Worm (Caenorhabditis elegans) whole organism, midembryonic: ENCODE results near the gene srbc-50.
"Not testable (repeated sequence)": the region's sequence is repeated elsewhere in the genome, so short reads cannot be mapped to it uniquely, and the experiment has no call there.

Source experiments
- T22C8.4 ChIP-seq: fragments of 200-800 bp; sonication (Bioruptor generic); IDR thresholded peaks from 2 replicates; pipeline ENCODE4 v1.3.6; 2022; ENCODE audit warnings: missing genetic modification characterization, missing compliant biosample characterization
- cog-1 ChIP-seq: sonication (generic microtip); optimal IDR thresholded peaks from 2 replicates; lab custom pipeline; 2016; ENCODE audit warnings: missing genetic modification characterization, missing compliant biosample characterization
- flt-1 ChIP-seq: fragments of 200-800 bp; sonication (Bioruptor generic); IDR thresholded peaks from 2 replicates; pipeline ENCODE4 v1.3.6; 2022; ENCODE audit warnings: missing genetic modification characterization, missing compliant biosample characterization
- klf-2 ChIP-seq: fragments of 200-800 bp; sonication (Bioruptor generic); conservative IDR thresholded peaks from 2 replicates; pipeline ENCODE4 v1.3.6; 2022; ENCODE audit warnings: missing genetic modification reagents, missing genetic modification characterization, missing compliant biosample characterization
- med-1 ChIP-seq: sonication (generic microtip); optimal IDR thresholded peaks from 2 replicates; lab custom pipeline; 2017; ENCODE audit warnings: missing genetic modification characterization, mild to moderate bottlenecking, missing compliant biosample characterization, antibody characterized with exemption, missing genetic modification reagents; ENCODE audit not compliant: insufficient read depth
- ref-1 ChIP-seq: fragments of 200-800 bp; sonication (Bioruptor generic); conservative IDR thresholded peaks from 2 replicates; pipeline ENCODE4 v1.3.6; 2022; ENCODE audit warnings: missing genetic modification reagents, missing genetic modification characterization, missing compliant biosample characterization
- tab-1 ChIP-seq: fragments of 200-800 bp; sonication (Bioruptor generic); IDR thresholded peaks from 2 replicates; pipeline ENCODE4 v1.3.6; 2022; ENCODE audit warnings: missing genetic modification characterization, missing compliant biosample characterization
- ztf-23 ChIP-seq: fragments of 200-800 bp; sonication (Bioruptor generic); IDR thresholded peaks from 2 replicates; pipeline ENCODE4 v1.3.6; 2022; ENCODE audit warnings: missing genetic modification reagents, missing genetic modification characterization, missing compliant biosample characterization
- ztf-29 ChIP-seq: fragments of 200-800 bp; sonication (Bioruptor generic); IDR thresholded peaks from 2 replicates; pipeline ENCODE4 v1.3.6; 2022; ENCODE audit warnings: missing genetic modification reagents, missing genetic modification characterization, missing compliant biosample characterization

srbc-50 gene

DNA sequence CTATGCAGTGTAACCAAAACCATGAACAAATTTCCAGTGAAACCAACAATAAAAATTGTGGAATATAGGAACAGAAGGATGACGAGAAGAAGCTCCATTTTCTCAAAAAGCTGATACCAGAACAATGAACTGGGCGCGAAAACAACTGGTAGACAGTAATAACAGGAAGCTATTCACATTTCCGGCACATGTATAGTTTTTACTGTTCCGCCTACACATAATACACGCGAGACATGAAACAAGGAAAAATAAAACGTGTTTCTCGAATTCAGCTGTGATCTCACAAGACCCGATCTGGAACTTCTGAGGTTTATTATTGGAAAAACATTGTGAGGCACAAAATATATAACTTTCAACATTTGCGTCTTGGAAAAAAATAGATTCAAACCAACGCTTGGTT is 15.2 kb downstream of the srbc-50 start, which contains the start of gene srsx-36:
Gene srsx-36 (minus strand): TSS at position 101 of the 400 bp plus-strand sequence.
- TF ChIP-seq ztf-29 (GFP tag; lab: Robert Waterston, UW) (no peak), cog-1 (tag; lab: Kevin White, UChicago) (no peak), ztf-23 (GFP tag; lab: Robert Waterston, UW) (no peak), med-1 (GFP tag; lab: Kevin White, UChicago) (no peak), flt-1 (GFP tag; lab: Robert Waterston, UW) (no peak), klf-2 (GFP tag; lab: Robert Waterston, UW) (no peak)

DNA sequence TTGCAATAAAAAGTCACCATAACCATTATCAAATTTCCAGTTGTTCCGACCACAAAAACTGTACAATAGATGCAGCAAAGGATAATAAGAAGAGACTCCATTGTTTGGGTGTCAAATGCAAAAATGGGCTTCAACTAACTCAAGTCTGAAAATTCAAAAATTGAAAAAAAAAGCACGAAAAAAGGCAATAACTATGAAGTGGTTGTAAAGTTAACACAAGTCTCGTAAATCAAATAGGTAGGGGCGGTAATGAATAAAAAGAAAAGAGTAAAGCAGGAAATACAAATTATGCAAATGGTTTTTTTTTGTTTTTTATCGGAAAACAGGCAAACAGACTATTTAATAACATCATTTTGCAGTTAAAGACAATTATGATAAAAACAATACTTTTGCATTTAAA is 17.3 kb downstream of the srbc-50 start, which contains the start of gene srsx-38:
Gene srsx-38 (minus strand): TSS at position 101 of the 400 bp plus-strand sequence.
- not testable (repeated sequence) for TF ChIP-seq T22C8.4, ztf-23, klf-2 (GFP tag; lab: Robert Waterston, UW)

DNA sequence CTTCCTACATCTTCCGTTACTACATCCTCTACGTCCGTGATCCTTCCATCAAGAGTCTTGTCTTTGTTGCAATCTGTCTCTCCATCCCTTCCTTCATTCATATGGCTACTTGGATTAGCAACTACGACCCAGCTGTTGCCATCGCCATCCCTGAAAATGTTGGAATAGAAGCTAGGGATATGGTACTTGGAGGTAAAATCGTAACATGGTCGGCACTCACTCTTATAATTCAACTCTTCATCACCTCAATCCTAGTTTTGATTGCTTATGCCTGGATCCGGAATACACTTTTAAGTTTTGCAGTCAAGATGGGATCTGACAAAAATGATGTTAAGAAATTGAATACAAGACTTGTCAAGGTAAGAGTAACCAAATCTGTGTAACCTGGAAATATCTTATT is 21.0 kb downstream of the srbc-50 start, which contains the start of gene T26E4.18:
Gene T26E4.18 (minus strand): TSS at position 101 of the 400 bp plus-strand sequence.
- not testable (repeated sequence) for TF ChIP-seq ztf-29, T22C8.4, ztf-23 (GFP tag; lab: Robert Waterston, UW)

DNA sequence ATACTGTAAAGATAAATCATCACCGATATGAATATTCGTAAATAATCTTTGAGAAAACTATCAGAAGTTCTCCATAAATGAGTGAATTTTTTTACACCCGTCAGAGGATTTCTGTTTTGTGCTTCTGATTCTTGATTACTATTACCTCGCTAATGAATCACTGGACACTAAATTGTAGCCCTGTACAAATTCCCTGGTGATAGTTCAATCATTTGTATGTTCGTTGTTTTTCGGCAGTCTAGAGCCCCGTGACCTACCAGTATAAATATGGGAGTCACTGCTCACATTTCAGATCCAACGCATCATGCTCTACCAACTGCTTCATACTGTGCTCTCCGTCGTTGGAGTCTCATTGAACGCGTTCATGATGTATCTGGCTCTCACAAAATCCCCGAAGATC is 21.7 kb downstream of the srbc-50 start, which contains the start of gene srd-27:
Gene srd-27 (plus strand): TSS at position 301 of the 400 bp plus-strand sequence.
- TF ChIP-seq med-1 (GFP tag; lab: Kevin White, UChicago); T22C8.4 (GFP tag; lab: Robert Waterston, UW); ztf-29 (GFP tag; lab: Robert Waterston, UW): not testable (repeated sequence)

DNA sequence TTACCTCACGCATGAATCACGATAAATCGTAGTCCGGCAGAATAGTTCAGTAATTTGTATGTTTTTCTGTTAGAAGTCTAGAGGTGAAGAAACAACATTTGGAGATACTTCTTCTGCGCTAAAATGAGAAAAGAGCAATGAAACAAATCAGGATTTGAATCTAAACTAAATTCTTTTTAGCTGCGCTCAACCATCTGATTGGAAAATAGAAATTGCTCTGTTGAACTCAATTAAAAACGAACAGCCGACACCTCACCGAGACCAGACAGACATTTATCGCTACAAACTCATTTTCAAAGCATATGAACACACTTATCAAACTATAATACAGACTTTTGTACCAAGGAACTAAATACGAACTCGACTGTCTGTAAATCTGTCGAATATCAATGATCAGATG is 22.1 kb downstream of the srbc-50 start, which contains the start of gene T26E4.9:
Gene T26E4.9 (minus strand): TSS at position 101 of the 400 bp plus-strand sequence.
- TF ChIP-seq T22C8.4, ref-1, ztf-23 (GFP tag; lab: Robert Waterston, UW): not testable (repeated sequence)

DNA sequence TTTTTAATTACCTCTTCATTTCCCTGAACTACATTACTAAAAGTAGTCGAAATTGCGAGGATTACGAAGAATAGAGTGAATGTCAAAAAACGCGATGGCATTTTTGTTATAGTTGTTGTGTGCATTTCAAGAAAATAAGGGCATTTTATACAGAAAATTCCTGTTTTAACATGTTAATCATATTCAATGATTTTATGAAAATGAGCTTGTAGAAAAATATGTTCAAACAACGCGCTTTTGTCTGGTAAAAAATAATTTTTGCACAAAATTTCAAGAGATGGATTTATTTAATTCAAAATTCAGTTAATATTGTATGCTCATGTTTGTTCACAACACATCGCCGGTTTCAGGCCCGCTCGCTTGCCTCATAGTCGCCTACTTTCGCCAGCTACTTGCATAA is 26.7 kb downstream of the srbc-50 start, which contains the start of gene T26E4.10:
Gene T26E4.10 (minus strand): TSS at position 101 of the 400 bp plus-strand sequence.
- TF ChIP-seq ztf-23 (GFP tag; lab: Robert Waterston, UW) (no peak), tab-1 (GFP tag; lab: Robert Waterston, UW) (no peak), ztf-29 (GFP tag; lab: Robert Waterston, UW) (no peak), flt-1 (GFP tag; lab: Robert Waterston, UW) (no peak)

DNA sequence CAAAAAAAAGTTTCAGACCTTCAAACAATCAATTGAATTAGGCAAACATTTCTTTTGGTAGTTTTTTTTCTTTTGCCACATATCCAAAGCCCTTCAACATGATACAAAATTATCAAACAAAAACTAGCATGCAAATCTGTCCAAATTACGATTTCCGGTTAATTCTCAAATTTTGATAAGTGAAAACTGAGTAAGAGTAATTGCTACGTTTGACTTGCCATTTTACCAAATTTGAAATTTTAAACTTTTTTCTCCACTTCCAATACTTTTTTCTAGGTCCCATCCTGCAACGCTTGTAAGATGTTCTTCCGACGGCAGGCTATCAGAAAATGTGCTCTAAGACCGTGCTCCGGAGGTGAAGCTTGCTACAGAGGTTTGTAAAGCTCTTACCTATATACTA is 28.7 kb downstream of the srbc-50 start, which contains the start of gene nhr-223:
Gene nhr-223 (plus strand): TSS at position 301 of the 400 bp plus-strand sequence.
- TF ChIP-seq klf-2 (GFP tag; lab: Robert Waterston, UW) = no peak
- no peak for TF ChIP-seq tab-1 (GFP tag; lab: Robert Waterston, UW)

DNA sequence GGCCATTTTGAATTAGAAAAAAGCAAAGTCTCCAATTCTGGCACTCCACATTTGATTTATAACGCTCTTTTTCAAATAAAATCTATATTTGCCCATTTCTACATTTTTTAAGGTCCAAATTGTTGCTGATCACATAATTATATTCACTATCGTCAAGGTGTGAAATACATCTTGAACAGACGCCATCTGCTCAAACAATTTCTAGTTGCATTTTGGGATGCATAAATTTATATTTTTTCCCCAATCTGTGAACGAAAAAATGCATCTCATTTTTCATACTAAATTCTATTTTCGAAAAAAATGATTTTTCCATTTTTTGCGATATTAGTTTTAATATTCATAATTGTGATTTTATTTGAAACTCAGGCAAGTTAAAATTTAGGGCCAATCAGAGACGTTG is 31.5 kb downstream of the srbc-50 start, which contains the start of gene T26E4.7:
Gene T26E4.7 (plus strand): TSS at position 301 of the 400 bp plus-strand sequence.
- TF ChIP-seq med-1 (GFP tag; lab: Kevin White, UChicago) (no peak), klf-2 (GFP tag; lab: Robert Waterston, UW) (no peak), ztf-23 (GFP tag; lab: Robert Waterston, UW) (no peak), T22C8.4 (GFP tag; lab: Robert Waterston, UW) (no peak), tab-1 (GFP tag; lab: Robert Waterston, UW) (no peak), ztf-29 (GFP tag; lab: Robert Waterston, UW) (no peak), ref-1 (GFP tag; lab: Robert Waterston, UW) (no peak), flt-1 (GFP tag; lab: Robert Waterston, UW) (no peak), cog-1 (tag; lab: Kevin White, UChicago) (no peak)

DNA sequence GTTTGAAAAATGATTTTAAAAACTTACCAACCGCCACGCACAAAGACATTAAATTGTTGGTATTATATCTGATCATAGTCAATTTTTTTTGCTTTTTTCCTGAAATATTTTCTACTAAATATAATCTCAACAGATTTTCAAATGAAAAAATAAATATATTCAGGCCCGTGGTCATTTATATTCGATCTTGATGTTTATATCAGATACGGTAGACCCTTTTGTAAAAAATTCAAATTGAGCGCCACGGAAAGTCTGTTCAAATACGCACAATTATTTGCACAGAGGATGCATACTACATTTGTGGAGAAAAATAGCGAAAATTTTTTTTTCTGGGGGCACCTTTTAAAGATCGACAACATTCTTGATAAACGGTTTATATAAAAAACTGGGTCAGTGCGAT is 32.4 kb downstream of the srbc-50 start, which contains the start of gene T26E4.4:
Gene T26E4.4 (minus strand): TSS at position 101 of the 400 bp plus-strand sequence.
- no peak for TF ChIP-seq T22C8.4 (GFP tag; lab: Robert Waterston, UW)
- no peak for TF ChIP-seq klf-2 (GFP tag; lab: Robert Waterston, UW)
- no peak for TF ChIP-seq ztf-29 (GFP tag; lab: Robert Waterston, UW)
- no peak for TF ChIP-seq tab-1 (GFP tag; lab: Robert Waterston, UW)
- TF ChIP-seq flt-1 (GFP tag; lab: Robert Waterston, UW) = no peak
- TF ChIP-seq cog-1 (tag; lab: Kevin White, UChicago) = no peak
- no peak for TF ChIP-seq med-1 (GFP tag; lab: Kevin White, UChicago)

DNA sequence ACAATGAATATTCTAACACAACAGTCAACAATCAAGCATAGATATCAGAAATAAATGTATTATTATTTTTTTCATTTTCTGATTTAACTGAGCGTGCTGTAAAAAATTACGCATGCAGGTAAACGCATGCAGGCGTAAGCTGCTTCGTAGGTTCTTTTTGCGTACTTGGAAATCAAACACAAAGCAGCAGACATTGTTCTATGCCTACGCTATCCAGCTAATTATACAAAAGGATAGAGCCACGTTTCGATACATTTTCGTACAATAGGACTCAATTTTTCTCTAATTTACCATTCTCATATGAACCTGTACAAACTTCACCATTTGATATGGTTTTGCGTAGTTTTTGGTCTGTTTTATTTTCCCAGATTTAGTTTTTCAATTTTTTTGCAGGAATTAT is 42.3 kb downstream of the srbc-50 start, which contains the start of gene T26E4.3:
Gene T26E4.3 (plus strand): TSS at position 301 of the 400 bp plus-strand sequence.
- TF ChIP-seq cog-1 (tag; lab: Kevin White, UChicago) (no peak), ref-1 (GFP tag; lab: Robert Waterston, UW) (no peak), tab-1 (GFP tag; lab: Robert Waterston, UW) (no peak), ztf-23 (GFP tag; lab: Robert Waterston, UW) (no peak), klf-2 (GFP tag; lab: Robert Waterston, UW) (no peak), ztf-29 (GFP tag; lab: Robert Waterston, UW) (no peak), T22C8.4 (GFP tag; lab: Robert Waterston, UW) (no peak), flt-1 (GFP tag; lab: Robert Waterston, UW) (no peak), med-1 (GFP tag; lab: Kevin White, UChicago) (no peak)
